Worm (Caenorhabditis elegans): ENCODE results near the gene ncx-5.
A peak's percentile ranks its signal among the peaks of the same experiment; 100 is the strongest.

Gene ncx-5

ce11 chrV:10485389-10485788, 4.5 kb downstream of the ncx-5 start:
- TF ChIP-seq T26A5.8 (tag; optimal IDR thresholded peaks at IDR 0.05) = no peak
- peak; percentile 80 for TF ChIP-seq nhr-80 (tag; optimal IDR thresholded peaks at IDR 0.05)
- TF ChIP-seq let-526 (GFP tag; IDR thresholded peaks at IDR 0.05) = no peak
- TF ChIP-seq akir-1 (GFP tag; optimal IDR thresholded peaks at IDR 0.05) = no peak
- no peak for TF ChIP-seq nhr-27 (tag; optimal IDR thresholded peaks at IDR 0.05)
- TF ChIP-seq hlh-26 (GFP tag; conservative IDR thresholded peaks at IDR 0.05) = no peak

ce11 chrV:10484640-10485039, 5.3 kb downstream of the ncx-5 start, which contains the start of gene Y32F6B.1:
TSS of gene Y32F6B.1 (minus strand) at chrV:10484740.
- TF ChIP-seq mel-28 (tag; optimal IDR thresholded peaks at IDR 0.05; ENCODE audit: borderline replicate concordance) = no peak
- no peak for TF ChIP-seq ets-4 (GFP tag; optimal IDR thresholded peaks at IDR 0.05)
- no peak for TF ChIP-seq nhr-27 (tag; optimal IDR thresholded peaks at IDR 0.05)
- no peak for TF ChIP-seq tbp1 (GFP tag; optimal IDR thresholded peaks at IDR 0.05)
- TF ChIP-seq repo-1 (tag; optimal IDR thresholded peaks at IDR 0.05) = no peak
- TF ChIP-seq bed-2 (GFP tag; IDR thresholded peaks at IDR 0.05) = no peak
- no peak for TF ChIP-seq athp-1 (tag; optimal IDR thresholded peaks at IDR 0.05)
- no peak for TF ChIP-seq chd-7 (tag; optimal IDR thresholded peaks at IDR 0.05)
- TF ChIP-seq K12H6.12 (tag; optimal IDR thresholded peaks at IDR 0.05) = no peak

- TF ChIP-seq nhr-80 (tag; optimal IDR thresholded peaks at IDR 0.05) (peak; percentile 85), T26A5.8 (tag; optimal IDR thresholded peaks at IDR 0.05) (no peak), Y95B8A.8 (GFP tag; IDR thresholded peaks at IDR 0.05) (no peak), ama-1 (optimal IDR thresholded peaks at IDR 0.05) (no peak), ama-1 (GFP tag; optimal IDR thresholded peaks at IDR 0.05) (no peak), unc-130 (GFP tag; optimal IDR thresholded peaks at IDR 0.05) (no peak)
These were observed 5.9 kb downstream of the ncx-5 start for ce11 chrV:10483995-10484394.

- TF ChIP-seq Y79H2A.3 (GFP tag; conservative IDR thresholded peaks at IDR 0.05) = no peak
- no peak for TF ChIP-seq lsl-1 (GFP tag; optimal IDR thresholded peaks at IDR 0.05)
- TF ChIP-seq dox-1 (GFP tag; IDR thresholded peaks at IDR 0.05) = peak; percentile 47
- no peak for TF ChIP-seq cebp-1 (GFP tag; IDR thresholded peaks at IDR 0.05)
- TF ChIP-seq cebp-1 (tag; optimal IDR thresholded peaks at IDR 0.05) = peak; percentile 13
- peak; percentile 55 for TF ChIP-seq nhr-80 (tag; optimal IDR thresholded peaks at IDR 0.05)
- TF ChIP-seq let-607 (tag; optimal IDR thresholded peaks at IDR 0.05) = peak in 1 of 2 experiments; percentile 27
- 0 out of 2 replicates have a peak, but pooled peaks have one; percentile 19 for TF ChIP-seq B0336.3 (GFP tag; IDR thresholded peaks at IDR 0.05)
These were observed 11.6 kb downstream of the ncx-5 start, which contains the start of the genes crp-1 and Y32F6B.9 for ce11 chrV:10478097-10478828. TSS of gene crp-1 (plus strand) at chrV:10478564. TSS of gene Y32F6B.9 (plus strand) at chrV:10478699.

ce11 chrV:10476864-10477443, 12.9 kb downstream of the ncx-5 start:
- TF ChIP-seq F10E7.11 (tag; optimal IDR thresholded peaks at IDR 0.05) (no peak), ZK185.1 (tag; optimal IDR thresholded peaks at IDR 0.05; ENCODE audit: poor library complexity, severe bottlenecking) (peak; percentile 8), T07F8.4 (tag; optimal IDR thresholded peaks at IDR 0.05) (no peak), Y95B8A.8 (GFP tag; IDR thresholded peaks at IDR 0.05) (no peak), cebp-1 (GFP tag; IDR thresholded peaks at IDR 0.05) (peak; percentile 51), cebp-1 (tag; optimal IDR thresholded peaks at IDR 0.05) (peak; percentile 85), efl-1 (GFP tag; optimal IDR thresholded peaks at IDR 0.05) (no peak), cebp-2 (GFP tag; IDR thresholded peaks at IDR 0.05) (no peak), nhr-80 (tag; optimal IDR thresholded peaks at IDR 0.05) (no peak), ama-1 (optimal IDR thresholded peaks at IDR 0.05) (peak; percentile 66), ama-1 (GFP tag; optimal IDR thresholded peaks at IDR 0.05) (no peak), C17E4.6 (GFP tag; IDR thresholded peaks at IDR 0.05) (no peak), ceh-27 (GFP tag; optimal IDR thresholded peaks at IDR 0.05) (peak; percentile 4), aptf-3 (GFP tag; IDR thresholded peaks at IDR 0.05) (no peak), unc-130 (GFP tag; optimal IDR thresholded peaks at IDR 0.05) (no peak), ztf-28 (GFP tag; IDR thresholded peaks at IDR 0.05) (no peak), attf-5 (GFP tag; optimal IDR thresholded peaks at IDR 0.05) (no peak), B0035.1 (tag; optimal IDR thresholded peaks at IDR 0.05) (peak; percentile 15), madf-3 (GFP tag; IDR thresholded peaks at IDR 0.05) (peak; percentile 68; the same call in 1 of the 2 replicates)

All from whole organism, young adult.